Worm (Caenorhabditis elegans): ENCODE results near the gene F38C2.7.

F38C2.7 gene

DNA sequence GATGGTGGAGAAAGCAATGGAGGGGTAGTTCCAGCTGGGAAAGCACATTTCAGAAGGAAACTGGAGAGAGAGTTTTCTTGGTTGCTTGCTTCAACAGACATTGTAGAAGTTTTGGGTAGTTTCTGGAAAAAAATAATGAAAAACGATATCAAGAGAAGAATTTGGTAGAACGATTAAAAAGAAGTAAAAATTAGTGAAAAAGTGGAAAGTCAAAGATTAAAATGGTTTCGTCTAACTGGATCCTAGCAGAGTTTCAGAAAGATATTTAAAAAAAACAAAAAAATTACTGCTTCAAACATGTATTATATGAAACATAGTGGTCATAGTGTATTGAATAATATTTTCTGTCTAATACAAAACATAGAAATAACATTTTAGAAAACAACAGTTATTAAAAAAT is at the start of gene F38C2.7:
F38C2.7 (minus strand) TSS at position 101 of the 400 bp plus-strand sequence.
- TF ChIP-seq aha-1 (tag; optimal IDR thresholded peaks at IDR 0.05), result no peak
- TF ChIP-seq nhr-90 (tag; optimal IDR thresholded peaks at IDR 0.05; ENCODE audit: poor library complexity), result no peak
- TF ChIP-seq C04F5.9 (tag; optimal IDR thresholded peaks at IDR 0.05), result no peak
- TF ChIP-seq ceh-82 (tag; optimal IDR thresholded peaks at IDR 0.05), result no peak
- no peak for TF ChIP-seq zip-4 (GFP tag; optimal IDR thresholded peaks at IDR 0.05)
- no peak for TF ChIP-seq sup-37 (GFP tag; optimal IDR thresholded peaks at IDR 0.05)
- no peak for TF ChIP-seq nhr-19 (GFP tag; conservative IDR thresholded peaks at IDR 0.05)
- no peak for TF ChIP-seq nhr-71 (tag; optimal IDR thresholded peaks at IDR 0.05)
- no peak for TF ChIP-seq sptf-1 (tag; optimal IDR thresholded peaks at IDR 0.05)
- no peak for TF ChIP-seq nhr-77 (tag; optimal IDR thresholded peaks at IDR 0.05)
- no peak for TF ChIP-seq lir-3 (tag; optimal IDR thresholded peaks at IDR 0.05; ENCODE audit: poor library complexity)
- no peak for TF ChIP-seq ztf-4 (tag; optimal IDR thresholded peaks at IDR 0.05)

DNA sequence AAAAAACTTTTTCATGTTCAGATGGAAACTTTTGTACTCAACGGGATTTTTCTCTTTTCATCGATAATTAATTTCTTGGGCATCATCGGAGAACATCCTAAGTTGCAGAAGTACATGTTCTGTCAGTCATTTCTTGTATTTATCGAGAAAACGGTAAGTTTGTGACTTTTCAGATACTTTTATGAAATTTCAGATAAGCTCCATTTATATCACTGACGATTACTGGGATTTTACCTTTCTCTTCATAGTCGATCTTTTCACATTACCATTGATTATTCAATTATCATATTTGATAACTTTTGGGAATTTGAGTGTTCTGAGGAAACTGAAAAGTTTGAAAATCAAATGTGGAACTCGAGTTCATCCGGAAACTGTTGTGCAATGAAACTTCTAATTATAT is 47.4 kb upstream of the F38C2.7 start, which contains the start of gene srz-105:
srz-105 (plus strand) TSS at position 301 of the 400 bp plus-strand sequence.
- TF ChIP-seq ceh-90 (tag; optimal IDR thresholded peaks at IDR 0.05), result no peak
- TF ChIP-seq mab-9 (GFP tag; IDR thresholded peaks at IDR 0.05), result no peak
- no peak for TF ChIP-seq lir-3 (tag; optimal IDR thresholded peaks at IDR 0.05; ENCODE audit: poor library complexity)
- TF ChIP-seq nhr-20 (tag; optimal IDR thresholded peaks at IDR 0.05), result no peak
- TF ChIP-seq fkh-10 (GFP tag; optimal IDR thresholded peaks at IDR 0.05), result no peak
- TF ChIP-seq lin-39 (tag; optimal IDR thresholded peaks at IDR 0.05), result no peak
- no peak for TF ChIP-seq zag-1 (tag; optimal IDR thresholded peaks at IDR 0.05)
- no peak for TF ChIP-seq F16B12.6 (tag; optimal IDR thresholded peaks at IDR 0.05)
- TF ChIP-seq nhr-12 (tag; optimal IDR thresholded peaks at IDR 0.05), result no peak
- TF ChIP-seq nhr-85 (tag), result no peak
- no peak for TF ChIP-seq elt-2 (tag; optimal IDR thresholded peaks at IDR 0.05)
- no peak for TF ChIP-seq ceh-82 (tag; optimal IDR thresholded peaks at IDR 0.05)
- TF ChIP-seq nhr-237 (tag; optimal IDR thresholded peaks at IDR 0.05), result no peak
- TF ChIP-seq fos-1 (tag; optimal IDR thresholded peaks at IDR 0.05), result no peak
- no peak for TF ChIP-seq aha-1 (tag; optimal IDR thresholded peaks at IDR 0.05)
- no peak for TF ChIP-seq mep-1 (tag; optimal IDR thresholded peaks at IDR 0.05)
- no peak for TF ChIP-seq nhr-90 (tag; optimal IDR thresholded peaks at IDR 0.05; ENCODE audit: poor library complexity)
- TF ChIP-seq unc-86 (tag; optimal IDR thresholded peaks at IDR 0.05), result no peak

DNA sequence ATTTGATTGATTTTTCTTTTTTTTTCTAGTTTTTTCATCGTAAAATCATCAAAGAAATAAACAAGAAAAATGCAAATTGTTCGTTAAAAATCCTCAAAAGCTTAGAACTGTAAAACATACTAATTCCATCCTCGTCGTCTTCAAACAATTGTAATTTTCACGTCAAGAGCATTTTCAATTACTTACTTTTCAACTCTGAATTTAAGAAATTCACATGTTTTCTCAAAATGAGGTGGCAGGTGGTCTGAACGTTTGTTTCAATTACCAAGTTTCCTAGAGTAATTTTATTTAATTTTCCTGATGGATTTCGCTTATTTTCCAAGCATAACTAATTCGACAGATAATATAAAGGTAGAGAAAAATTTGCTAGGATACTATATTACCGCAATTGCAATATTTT is 46.2 kb upstream of the F38C2.7 start, which contains the start of gene srz-104:
srz-104 (plus strand) TSS at position 301 of the 400 bp plus-strand sequence.
- peak; percentile 11 for TF ChIP-seq hlh-4 (tag; optimal IDR thresholded peaks at IDR 0.05)
- no peak for TF ChIP-seq fos-1 (tag; optimal IDR thresholded peaks at IDR 0.05)

DNA sequence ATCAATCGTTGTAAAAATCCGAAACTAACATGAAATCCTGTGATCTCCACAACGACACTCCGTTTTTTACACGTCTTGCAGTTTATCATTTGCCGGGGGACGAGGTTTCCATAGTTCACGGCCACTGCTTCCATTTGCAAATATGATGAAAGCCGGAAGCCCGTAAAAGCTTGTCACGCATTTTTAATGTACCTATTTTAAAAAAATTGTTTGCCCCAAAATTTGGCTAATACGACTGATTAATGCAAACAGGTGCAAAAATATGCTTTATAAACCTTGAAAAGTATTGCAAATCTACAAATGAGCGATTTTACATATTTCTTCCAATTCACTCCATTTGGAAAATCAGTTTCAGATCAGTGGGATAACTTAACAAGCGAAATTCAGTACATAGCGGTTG is 43.7 kb upstream of the F38C2.7 start, which contains the start of gene srz-61:
srz-61 (plus strand) TSS at position 301 of the 400 bp plus-strand sequence.
- no peak for TF ChIP-seq lir-3 (tag; optimal IDR thresholded peaks at IDR 0.05; ENCODE audit: poor library complexity)
- TF ChIP-seq mdl-1 (tag; optimal IDR thresholded peaks at IDR 0.05), result no peak
- TF ChIP-seq mep-1 (tag; optimal IDR thresholded peaks at IDR 0.05), result no peak
- no peak for TF ChIP-seq ceh-90 (tag; optimal IDR thresholded peaks at IDR 0.05)
- TF ChIP-seq fos-1 (tag; optimal IDR thresholded peaks at IDR 0.05), result no peak
- TF ChIP-seq sup-37 (GFP tag; optimal IDR thresholded peaks at IDR 0.05), result no peak
- TF ChIP-seq nhr-28 (tag; optimal IDR thresholded peaks at IDR 0.05), result no peak
- TF ChIP-seq efl-3 (GFP tag; optimal IDR thresholded peaks at IDR 0.05), result no peak
- TF ChIP-seq aha-1 (tag; optimal IDR thresholded peaks at IDR 0.05), result no peak
- TF ChIP-seq ceh-88 (GFP tag; IDR thresholded peaks at IDR 0.05), result no peak

DNA sequence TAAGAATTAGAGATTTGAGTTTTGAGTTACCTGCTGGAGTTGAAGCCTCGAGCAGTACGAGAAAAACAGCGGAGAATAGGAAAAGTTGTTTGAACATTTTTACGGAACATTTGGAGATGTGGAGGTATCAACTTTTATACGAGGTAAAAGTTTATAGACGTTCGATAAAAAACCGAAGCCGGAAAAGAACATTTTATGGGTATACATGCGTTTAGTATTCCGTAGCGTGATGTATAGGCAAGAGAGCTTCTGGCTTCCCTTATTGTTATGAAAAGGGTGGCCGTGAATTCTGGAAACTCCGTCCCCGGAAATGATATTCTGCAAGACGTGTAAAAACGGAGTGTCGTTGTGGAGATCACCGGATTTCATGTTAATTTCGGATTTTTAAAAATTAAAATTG is 43.2 kb upstream of the F38C2.7 start, which contains the start of gene K03D3.5:
K03D3.5 (minus strand) TSS at position 101 of the 400 bp plus-strand sequence.
- TF ChIP-seq sup-37 (GFP tag; optimal IDR thresholded peaks at IDR 0.05), result no peak
- no peak for TF ChIP-seq lin-15B (tag; optimal IDR thresholded peaks at IDR 0.05)
- TF ChIP-seq aha-1 (tag; optimal IDR thresholded peaks at IDR 0.05), result no peak
- TF ChIP-seq irx-1 (tag; optimal IDR thresholded peaks at IDR 0.05), result no peak
- no peak for TF ChIP-seq lin-14 (GFP tag; optimal IDR thresholded peaks at IDR 0.05)
- no peak for TF ChIP-seq dpl-1 (GFP tag; optimal IDR thresholded peaks at IDR 0.05)
- TF ChIP-seq ceh-8 (GFP tag; optimal IDR thresholded peaks at IDR 0.05), result no peak
- no peak for TF ChIP-seq nhr-19 (GFP tag; conservative IDR thresholded peaks at IDR 0.05)
- TF ChIP-seq mep-1 (tag; optimal IDR thresholded peaks at IDR 0.05), result no peak
- TF ChIP-seq blmp-1 (tag; optimal IDR thresholded peaks at IDR 0.05), result no peak
- TF ChIP-seq lin-13 (GFP tag; optimal IDR thresholded peaks at IDR 0.05), result no peak
- no peak for TF ChIP-seq unc-62 (GFP tag; optimal IDR thresholded peaks at IDR 0.05)
- TF ChIP-seq zag-1 (tag; optimal IDR thresholded peaks at IDR 0.05), result no peak
- no peak for TF ChIP-seq ztf-11 (tag; optimal IDR thresholded peaks at IDR 0.05)
- TF ChIP-seq isw-1 (GFP tag; IDR thresholded peaks at IDR 0.05), result no peak
- TF ChIP-seq mef-2 (tag; optimal IDR thresholded peaks at IDR 0.05), result no peak
- TF ChIP-seq egl-13 (tag; optimal IDR thresholded peaks at IDR 0.05), result no peak

Data from whole organism, L1 larva.